Worm (Caenorhabditis elegans) whole organism, mixed stage, embryonic: ENCODE data around the gene fbxb-119.

Experiments used
- M03D4.4 ChIP-seq: sonication (generic microtip); optimal IDR thresholded peaks from 2 replicates; lab custom pipeline; 2017; ENCODE audit warnings: mild to moderate bottlenecking, missing genetic modification characterization, missing compliant biosample characterization
- elt-3 ChIP-seq: fragments of 150-350 bp; optimal IDR thresholded peaks from 2 replicates; lab custom pipeline; 2014; ENCODE audit warnings: missing biosample characterization, missing genetic modification characterization
- lin-13 ChIP-seq: fragments of 150-350 bp; optimal IDR thresholded peaks from 2 replicates; lab custom pipeline; 2014; ENCODE audit warnings: missing biosample characterization, missing genetic modification characterization
- mab-5 ChIP-seq: fragments of 150-350 bp; optimal IDR thresholded peaks from 2 replicates; lab custom pipeline; 2014; ENCODE audit warnings: missing biosample characterization, missing genetic modification characterization
- nhr-237 ChIP-seq: fragments of 150-350 bp; optimal IDR thresholded peaks from 2 replicates; lab custom pipeline; 2014; ENCODE audit warnings: missing biosample characterization, missing genetic modification characterization

DNA sequence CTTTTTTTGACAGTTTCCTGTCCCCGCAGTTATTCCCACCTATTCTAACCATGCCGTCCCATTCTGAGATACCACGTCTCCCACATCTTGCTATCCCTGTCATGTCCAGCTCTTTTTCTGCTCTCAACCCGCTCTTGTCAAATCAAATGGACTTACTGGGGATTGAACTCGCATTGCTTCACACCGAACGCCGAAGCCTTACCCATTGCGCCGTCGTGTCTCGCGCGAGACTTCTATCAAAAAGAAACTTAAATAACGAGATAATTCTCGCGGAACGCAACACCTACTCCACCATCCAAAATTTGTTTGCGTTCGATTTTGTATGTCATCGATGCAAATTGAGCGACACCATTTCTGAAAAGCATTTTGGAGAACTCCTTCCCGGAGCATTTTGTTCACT, 25.8 kb downstream of the fbxb-119 start:
- no peak for TF ChIP-seq elt-3 (tag; lab: Kevin White, UChicago)
- TF ChIP-seq lin-13 (tag; lab: Kevin White, UChicago): no peak
- no peak for TF ChIP-seq nhr-237 (tag; lab: Kevin White, UChicago)
- TF ChIP-seq mab-5 (tag; lab: Kevin White, UChicago): no peak
- no peak for TF ChIP-seq M03D4.4
